Worm (Caenorhabditis elegans) whole organism, mixed stage, embryonic: ENCODE measurements around the gene tsr-1.

Source experiments
- M03D4.4 ChIP-seq: sonication (generic microtip); optimal IDR thresholded peaks from 2 replicates; lab custom pipeline; 2017; ENCODE audit warnings: mild to moderate bottlenecking, missing genetic modification characterization, missing compliant biosample characterization
- bed-3 ChIP-seq: fragments of 200-800 bp; sonication (Bioruptor generic); optimal IDR thresholded peaks from 3 replicates; lab custom pipeline; 2018; ENCODE audit warnings: mild to moderate bottlenecking, missing genetic modification characterization, moderate library complexity, missing compliant biosample characterization
- ceh-39 ChIP-seq: fragments of 150-350 bp; optimal IDR thresholded peaks from 2 replicates; lab custom pipeline; 2014; ENCODE audit warnings: missing biosample characterization, missing genetic modification characterization
- ceh-43 ChIP-seq: fragments of 200-800 bp; sonication (Bioruptor generic); optimal IDR thresholded peaks from 2 replicates; lab custom pipeline; 2018; ENCODE audit warnings: mild to moderate bottlenecking, missing genetic modification characterization, moderate library complexity, missing compliant biosample characterization
- ceh-83 ChIP-seq: fragments of 200-800 bp; sonication (Bioruptor generic); optimal IDR thresholded peaks from 2 replicates; lab custom pipeline; 2018; ENCODE audit warnings: mild to moderate bottlenecking, missing genetic modification characterization, missing compliant biosample characterization
- ces-1 ChIP-seq: fragments of 150-350 bp; optimal IDR thresholded peaks from 2 replicates; lab custom pipeline; 2014; ENCODE audit warnings: missing biosample characterization, missing genetic modification reagents, missing genetic modification characterization
- drap-1 ChIP-seq: fragments of 200-800 bp; sonication (Bioruptor generic); optimal IDR thresholded peaks from 3 replicates; lab custom pipeline; 2018; ENCODE audit warnings: mild to moderate bottlenecking, missing genetic modification characterization, missing compliant biosample characterization
- elt-1 ChIP-seq: sonication (generic microtip); optimal IDR thresholded peaks from 2 replicates; lab custom pipeline; 2017; ENCODE audit warnings: missing genetic modification characterization, mild to moderate bottlenecking, missing compliant biosample characterization, antibody characterized with exemption, moderate library complexity, borderline replicate concordance; ENCODE audit not compliant: insufficient read depth
- elt-3 ChIP-seq: fragments of 150-350 bp; optimal IDR thresholded peaks from 2 replicates; lab custom pipeline; 2014; ENCODE audit warnings: missing biosample characterization, missing genetic modification characterization
- flh-1 ChIP-seq: fragments of 200-800 bp; sonication (Bioruptor generic); optimal IDR thresholded peaks from 2 replicates; lab custom pipeline; 2018; ENCODE audit warnings: mild to moderate bottlenecking, missing genetic modification characterization, moderate library complexity, missing compliant biosample characterization
- ham-2 ChIP-seq: fragments of 200-800 bp; sonication (Bioruptor generic); optimal IDR thresholded peaks from 2 replicates; lab custom pipeline; 2018; ENCODE audit warnings: mild to moderate bottlenecking, missing genetic modification characterization, missing compliant biosample characterization
- hlh-1 ChIP-seq: fragments of 150-350 bp; optimal IDR thresholded peaks from 2 replicates; lab custom pipeline; 2014; ENCODE audit warnings: missing biosample characterization, missing genetic modification reagents, missing genetic modification characterization
- lin-13 ChIP-seq: fragments of 150-350 bp; optimal IDR thresholded peaks from 2 replicates; lab custom pipeline; 2014; ENCODE audit warnings: missing biosample characterization, missing genetic modification characterization
- lin-32 ChIP-seq: fragments of 200-800 bp; sonication (Bioruptor generic); optimal IDR thresholded peaks from 2 replicates; lab custom pipeline; 2018; ENCODE audit warnings: mild to moderate bottlenecking, missing genetic modification characterization, missing compliant biosample characterization
- lsy-2 ChIP-seq: fragments of 150-350 bp; optimal IDR thresholded peaks from 2 replicates; lab custom pipeline; 2014; ENCODE audit warnings: missing biosample characterization, missing genetic modification characterization
- mab-5 ChIP-seq: fragments of 150-350 bp; optimal IDR thresholded peaks from 2 replicates; lab custom pipeline; 2014; ENCODE audit warnings: missing biosample characterization, missing genetic modification characterization
- mep-1 ChIP-seq: fragments of 150-350 bp; optimal IDR thresholded peaks from 2 replicates; lab custom pipeline; 2017; ENCODE audit warnings: missing biosample characterization, missing genetic modification reagents, missing genetic modification characterization, inconsistent platforms
- nhr-12 ChIP-seq: fragments of 150-350 bp; optimal IDR thresholded peaks from 2 replicates; lab custom pipeline; 2014; ENCODE audit warnings: missing biosample characterization, missing genetic modification characterization
- nhr-2 ChIP-seq: fragments of 150-350 bp; optimal IDR thresholded peaks from 2 replicates; lab custom pipeline; 2014; ENCODE audit warnings: missing biosample characterization, missing genetic modification characterization
- nhr-237 ChIP-seq: fragments of 150-350 bp; optimal IDR thresholded peaks from 2 replicates; lab custom pipeline; 2014; ENCODE audit warnings: missing biosample characterization, missing genetic modification characterization
- nhr-28 ChIP-seq: fragments of 150-350 bp; optimal IDR thresholded peaks from 2 replicates; lab custom pipeline; 2014; ENCODE audit warnings: missing biosample characterization, missing genetic modification characterization
- nhr-76 ChIP-seq: sonication (generic microtip); optimal IDR thresholded peaks from 2 replicates; lab custom pipeline; 2017; ENCODE audit warnings: missing biosample characterization, missing genetic modification characterization
- pha-4 ChIP-seq: fragments of 150-350 bp; optimal IDR thresholded peaks from 2 replicates; lab custom pipeline; 2018; ENCODE audit warnings: missing biosample characterization, missing genetic modification reagents, missing genetic modification characterization
- snpc-4 ChIP-seq: fragments of 150-350 bp; optimal IDR thresholded peaks from 2 replicates; lab custom pipeline; 2014; ENCODE audit warnings: missing biosample characterization, missing genetic modification characterization
- sptf-1 ChIP-seq: sonication (generic microtip); optimal IDR thresholded peaks from 2 replicates; lab custom pipeline; 2017; ENCODE audit warnings: mild to moderate bottlenecking, missing genetic modification characterization, moderate library complexity, missing compliant biosample characterization
- tbx-8 ChIP-seq: fragments of 200-800 bp; sonication (Bioruptor generic); optimal IDR thresholded peaks from 2 replicates; lab custom pipeline; 2018; ENCODE audit warnings: mild to moderate bottlenecking, missing genetic modification characterization, moderate library complexity, missing compliant biosample characterization
- unc-120 ChIP-seq: sonication (generic microtip); optimal IDR thresholded peaks from 2 replicates; lab custom pipeline; 2017; ENCODE audit warnings: missing genetic modification characterization, missing compliant biosample characterization; ENCODE audit not compliant: poor library complexity, severe bottlenecking
- unc-39 ChIP-seq: fragments of 150-350 bp; optimal IDR thresholded peaks from 2 replicates; lab custom pipeline; 2014; ENCODE audit warnings: missing biosample characterization, missing genetic modification characterization
- unc-62 ChIP-seq: fragments of 150-350 bp; optimal IDR thresholded peaks from 2 replicates; lab custom pipeline; 2014; ENCODE audit warnings: missing biosample characterization, missing genetic modification reagents, missing genetic modification characterization
- zip-8 ChIP-seq: fragments of 150-350 bp; optimal IDR thresholded peaks from 2 replicates; lab custom pipeline; 2014; ENCODE audit warnings: missing biosample characterization, missing genetic modification characterization
- ztf-11 ChIP-seq: fragments of 150-350 bp; optimal IDR thresholded peaks from 2 replicates; lab custom pipeline; 2014; ENCODE audit warnings: missing biosample characterization, missing genetic modification characterization

tsr-1 gene

DNA sequence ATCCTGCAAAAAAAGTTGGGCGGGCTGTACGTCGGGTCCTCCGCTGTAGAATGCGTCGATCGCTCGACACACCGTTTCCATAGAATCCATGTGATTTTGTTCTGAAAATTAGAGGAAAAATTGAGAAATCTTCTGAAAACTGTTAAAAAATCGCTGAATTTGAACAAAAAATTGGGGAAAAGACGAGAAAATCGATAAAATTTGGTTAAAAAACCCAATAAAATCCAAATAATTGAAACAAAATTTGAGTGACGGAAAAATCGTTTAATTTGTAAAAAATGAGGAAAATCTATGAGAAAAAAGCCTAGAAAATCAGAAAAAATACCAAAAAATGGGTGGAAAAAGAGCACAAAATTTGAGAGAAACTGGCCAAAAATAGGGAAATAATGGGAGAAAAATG is at the start of gene tsr-1:
tsr-1 (minus strand) TSS at position 101 of the 400 bp plus-strand sequence.
- TF ChIP-seq unc-39 (no peak), nhr-237 (no peak), zip-8 (no peak)
- TF ChIP-seq, all 35 proteins: peak for 0

DNA sequence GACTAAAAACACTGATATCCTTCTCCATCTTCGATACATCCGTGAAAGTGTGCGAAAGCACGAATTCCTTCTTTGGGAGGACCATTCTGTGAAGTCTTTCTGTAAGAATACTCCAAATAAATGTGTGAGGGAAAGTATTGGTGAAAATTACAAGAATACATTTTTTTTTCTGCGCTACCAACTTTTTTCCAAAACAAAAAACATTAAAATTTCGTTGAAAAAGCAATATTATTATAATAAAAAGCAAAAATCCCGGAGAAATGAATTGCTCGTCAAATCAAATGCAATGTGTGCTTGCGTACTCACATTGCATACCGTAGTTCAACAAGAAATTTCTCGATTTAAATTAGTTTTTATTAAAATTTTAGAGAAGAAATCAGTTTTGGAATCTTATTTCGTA is 48.8 kb upstream of the tsr-1 start, which contains the start of gene bath-13:
bath-13 (minus strand) TSS at position 101 of the 400 bp plus-strand sequence.
- TF ChIP-seq flh-1 (GFP tag; lab: Kevin White, UChicago): no peak
- TF ChIP-seq snpc-4: no peak
- TF ChIP-seq nhr-28 (tag; lab: Kevin White, UChicago): no peak
- TF ChIP-seq bed-3 (GFP tag; lab: Kevin White, UChicago): no peak
- TF ChIP-seq tbx-8 (GFP tag; lab: Kevin White, UChicago): no peak
- no peak for TF ChIP-seq ztf-11 (tag; lab: Kevin White, UChicago)
- TF ChIP-seq nhr-2 (tag; lab: Kevin White, UChicago): no peak
- TF ChIP-seq lin-13 (tag; lab: Kevin White, UChicago): no peak
- TF ChIP-seq sptf-1 (tag; lab: Kevin White, UChicago): no peak
- no peak for TF ChIP-seq lsy-2

DNA sequence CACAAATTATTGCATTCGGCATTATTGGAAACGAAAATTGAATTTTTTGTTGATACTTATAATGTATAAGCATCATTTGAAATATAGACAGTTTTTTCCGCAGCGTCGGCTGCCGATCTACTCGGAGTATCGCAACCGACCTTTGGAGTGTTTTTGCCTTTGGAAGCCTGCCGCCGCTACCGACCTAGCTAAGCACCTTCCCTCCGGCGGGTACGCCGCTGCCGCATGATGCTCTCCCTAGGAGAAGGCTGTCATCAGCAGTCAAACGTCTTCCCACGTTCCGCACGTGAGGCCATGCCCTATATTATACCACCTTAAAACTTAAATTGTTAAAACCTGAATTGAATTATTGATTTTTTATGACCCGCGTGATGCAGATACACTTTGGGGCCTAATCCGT is 45.3 kb upstream of the tsr-1 start:
- TF ChIP-seq lin-13 (tag; lab: Kevin White, UChicago) (no peak), M03D4.4 (tag; lab: Kevin White, UChicago) (no peak), nhr-2 (tag; lab: Kevin White, UChicago) (no peak), flh-1 (GFP tag; lab: Kevin White, UChicago) (no peak), nhr-12 (no peak), unc-120 (tag; lab: Kevin White, UChicago) (no peak), ceh-39 (tag; lab: Kevin White, UChicago) (no peak), drap-1 (GFP tag; lab: Kevin White, UChicago) (no peak), nhr-28 (tag; lab: Kevin White, UChicago) (no peak), ham-2 (GFP tag; lab: Kevin White, UChicago) (no peak), mab-5 (tag; lab: Kevin White, UChicago) (no peak), nhr-76 (no peak), lsy-2 (no peak), hlh-1 (no peak), unc-39 (no peak)

DNA sequence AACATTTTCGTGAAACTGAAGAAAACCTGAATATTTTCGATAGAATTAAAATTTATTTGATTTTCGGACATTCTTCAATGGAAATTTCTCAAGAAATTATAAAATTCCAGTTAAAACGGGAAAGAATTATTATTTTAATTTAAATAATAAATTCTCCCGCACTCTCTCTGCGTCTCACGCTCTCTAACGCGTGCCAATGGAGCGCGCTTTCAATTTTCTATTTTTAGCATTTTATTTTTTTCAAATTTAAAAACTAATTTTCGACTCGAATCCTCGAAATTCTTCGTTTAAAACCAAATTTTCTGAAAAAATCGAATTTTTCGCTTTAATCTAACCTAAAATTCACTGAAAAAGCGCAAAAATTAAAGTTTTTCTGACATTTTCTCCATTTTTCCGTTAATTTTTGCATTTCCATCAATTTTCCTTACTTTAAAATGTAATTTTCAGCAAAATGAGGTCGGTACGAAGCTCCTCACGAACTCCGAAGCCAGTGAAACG is 31.3 kb upstream of the tsr-1 start, which contains the start of gene gbas-1:
gbas-1 (plus strand) TSS at position 448 of the 498 bp plus-strand sequence.
- TF ChIP-seq nhr-237: peak; percentile 2
- TF ChIP-seq hlh-1: no peak
- TF ChIP-seq ces-1 (GFP tag; lab: Kevin White, UChicago): peak; percentile 34
- peak; percentile 99 for TF ChIP-seq unc-120 (tag; lab: Kevin White, UChicago)

DNA sequence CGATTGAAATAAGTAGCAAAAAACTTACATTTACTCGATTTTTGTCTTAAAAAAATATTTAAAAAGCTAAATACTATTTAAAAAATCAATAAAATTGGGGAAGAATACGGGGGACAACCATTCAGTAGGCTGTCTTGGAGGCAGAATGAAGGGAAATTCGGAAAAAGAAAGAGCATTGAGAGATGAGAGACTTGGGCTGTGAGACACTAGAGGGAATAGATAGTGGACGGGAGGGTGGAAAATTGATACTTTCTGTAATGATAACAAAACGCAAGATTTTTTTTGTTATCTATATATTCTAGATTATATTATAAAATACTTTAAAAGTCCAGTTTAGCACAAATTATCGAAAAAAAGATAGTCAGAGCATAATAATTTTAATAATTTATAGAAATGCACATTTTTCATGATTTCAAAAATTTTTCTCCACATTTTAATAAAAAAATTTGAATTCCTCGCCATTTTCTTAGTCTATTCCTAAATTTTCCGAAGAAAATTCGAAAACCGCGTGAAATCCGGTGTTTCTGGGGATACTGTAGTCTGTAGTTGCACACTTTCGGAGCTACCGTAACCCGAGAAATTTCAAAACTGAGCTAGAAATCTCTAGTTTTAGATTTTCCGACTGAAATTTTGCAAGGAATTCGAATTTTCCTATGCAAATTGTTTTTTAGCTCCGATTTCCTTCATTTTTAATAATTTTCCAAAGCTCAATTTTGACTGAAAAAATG is 30.7 kb upstream of the tsr-1 start:
- TF ChIP-seq snpc-4: no peak
- TF ChIP-seq lsy-2: peak; percentile 44

DNA sequence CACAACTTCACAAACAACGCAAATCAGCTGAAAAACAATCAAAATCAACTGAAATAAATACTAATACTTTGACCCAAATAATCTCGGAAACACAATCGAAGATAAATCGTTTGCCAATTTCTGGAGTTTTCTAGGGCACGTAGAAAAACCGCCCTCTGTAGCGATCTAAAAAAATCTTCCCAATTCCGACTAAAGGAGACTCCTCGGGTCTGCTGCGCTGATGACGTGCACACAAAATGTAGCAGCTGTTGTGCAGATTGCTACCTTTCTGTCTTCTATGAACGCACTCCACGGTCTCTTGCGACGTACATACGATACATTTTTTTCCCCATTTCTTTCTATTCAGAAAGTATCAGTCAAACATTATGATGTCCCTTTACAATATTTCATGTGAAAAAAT is 15.2 kb upstream of the tsr-1 start, which contains the start of gene F53G2.1:
F53G2.1 (plus strand) TSS at position 301 of the 400 bp plus-strand sequence.
- TF ChIP-seq unc-62 (GFP tag; lab: Kevin White, UChicago) (no peak), hlh-1 (peak; percentile 64)

DNA sequence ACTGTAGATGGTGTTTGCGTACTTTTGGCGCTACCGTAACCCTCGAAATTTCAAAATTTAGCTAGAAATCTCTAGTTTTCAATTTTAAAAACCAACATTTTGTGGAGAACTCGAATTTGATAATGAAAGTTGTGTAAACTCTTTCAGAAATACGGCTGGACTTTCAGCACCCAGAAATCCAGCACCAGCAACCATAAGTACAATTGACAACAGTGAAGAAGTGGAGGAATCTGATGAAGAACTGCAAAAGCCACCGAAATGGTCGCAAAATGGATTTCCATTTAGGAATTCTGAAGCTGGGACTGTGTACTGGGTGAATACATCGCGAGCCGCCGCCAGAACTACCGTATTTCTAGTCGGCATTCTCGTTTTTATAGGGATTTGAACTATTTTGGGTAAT is 10.3 kb upstream of the tsr-1 start, which contains the start of gene F53G2.13:
F53G2.13 (plus strand) TSS at position 301 of the 400 bp plus-strand sequence.
- TF ChIP-seq lin-32 (GFP tag; lab: Kevin White, UChicago) (no peak), hlh-1 (no peak), unc-39 (no peak), ceh-83 (GFP tag; lab: Kevin White, UChicago) (no peak), mab-5 (tag; lab: Kevin White, UChicago) (no peak), elt-3 (tag; lab: Kevin White, UChicago) (no peak), nhr-12 (no peak), nhr-237 (no peak), ham-2 (GFP tag; lab: Kevin White, UChicago) (no peak), unc-62 (GFP tag; lab: Kevin White, UChicago) (no peak), pha-4 (tag; lab: Kevin White, UChicago) (no peak), sptf-1 (tag; lab: Kevin White, UChicago) (no peak), M03D4.4 (tag; lab: Kevin White, UChicago) (no peak), elt-1 (tag; lab: Kevin White, UChicago) (no peak), nhr-28 (tag; lab: Kevin White, UChicago) (no peak), unc-120 (tag; lab: Kevin White, UChicago) (no peak), tbx-8 (GFP tag; lab: Kevin White, UChicago) (no peak), mep-1 (no peak), ceh-43 (no peak)
